Worm (Caenorhabditis elegans) whole organism, L4 larva: Measurements from ENCODE around the gene M163.10.

ENCODE experiments used
- F26F4.8 ChIP-seq: fragments of 200-800 bp; sonication (Bioruptor generic); conservative IDR thresholded peaks from 2 replicates; pipeline ENCODE4 v1.3.6; 2022; ENCODE audit warnings: missing genetic modification characterization, missing compliant biosample characterization
- F49E8.2 ChIP-seq: sonication (generic microtip); optimal IDR thresholded peaks from 2 replicates; lab custom pipeline; 2016; ENCODE audit warnings: missing compliant biosample characterization, mild to moderate bottlenecking, missing genetic modification characterization, borderline replicate concordance
- mes-2 ChIP-seq: sonication (generic microtip); optimal IDR thresholded peaks from 2 replicates; lab custom pipeline; 2016; ENCODE audit warnings: missing genotype, mild to moderate bottlenecking, missing genetic modification characterization, missing compliant biosample characterization; ENCODE audit not compliant: poor library complexity, severe bottlenecking
- skn-1 ChIP-seq: fragments of 150-350 bp; optimal IDR thresholded peaks from 2 replicates; lab custom pipeline; 2014; ENCODE audit warnings: missing biosample characterization, missing genetic modification characterization
- ztf-11 ChIP-seq: fragments of 150-350 bp; optimal IDR thresholded peaks from 2 replicates; lab custom pipeline; 2014; ENCODE audit warnings: missing biosample characterization, missing genetic modification characterization

DNA sequence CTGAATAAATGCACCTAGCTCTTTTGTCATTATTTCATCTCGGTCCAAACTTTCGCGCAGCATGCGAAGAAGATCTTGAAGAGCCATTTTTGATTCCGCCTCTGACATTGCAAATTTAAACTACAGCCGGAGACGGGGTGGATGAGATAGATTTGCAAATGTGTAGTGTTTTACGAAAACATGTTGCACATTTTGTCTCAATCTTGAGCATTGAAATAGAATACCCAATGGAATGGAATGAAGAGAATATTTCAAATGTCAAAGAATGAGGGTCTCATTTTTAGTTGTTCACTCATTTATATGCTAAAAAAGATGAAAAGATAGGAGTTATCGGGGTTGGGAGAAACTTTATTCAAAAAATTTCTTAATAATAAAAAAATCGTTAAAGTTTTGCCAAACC is 15.4 kb upstream of the M163.10 start, which contains the start of gene Y66C5A.1:
- TF ChIP-seq mes-2 (tag; lab: Kevin White, UChicago), result no peak
- TF ChIP-seq F49E8.2 (tag; lab: Kevin White, UChicago), result no peak
- no peak for TF ChIP-seq ztf-11 (tag; lab: Kevin White, UChicago)
- no peak for TF ChIP-seq F26F4.8
- TF ChIP-seq skn-1 (tag; lab: Kevin White, UChicago), result no peak
